Worm (Caenorhabditis elegans) whole organism, young adult: ENCODE results near the gene C06E2.1.

Experiments used
- B0336.3 ChIP-seq: fragments of 200-800 bp; sonication (Bioruptor generic); IDR thresholded peaks from 2 replicates; pipeline ENCODE4 v1.3.6; 2022; ENCODE audit warnings: missing genetic modification characterization, missing compliant biosample characterization
- D2030.7 ChIP-seq: fragments of 200-800 bp; sonication (Bioruptor generic); IDR thresholded peaks from 2 replicates; pipeline ENCODE4 v1.3.6; 2022; ENCODE audit warnings: missing genetic modification reagents, missing genetic modification characterization, missing compliant biosample characterization
- F23B12.7 ChIP-seq: sonication (generic microtip); optimal IDR thresholded peaks from 2 replicates; lab custom pipeline; 2017; ENCODE audit warnings: missing genetic modification characterization, mild to moderate bottlenecking, missing compliant biosample characterization, antibody characterized with exemption, moderate library complexity; ENCODE audit not compliant: insufficient read depth
- F37B4.10 ChIP-seq: fragments of 200-800 bp; sonication (Bioruptor generic); IDR thresholded peaks from 2 replicates; pipeline ENCODE4 v1.3.6; 2022; ENCODE audit warnings: missing genetic modification characterization, missing compliant biosample characterization
- F49E8.2 ChIP-seq: sonication (generic microtip); optimal IDR thresholded peaks from 3 replicates; lab custom pipeline; 2017; ENCODE audit warnings: missing genetic modification characterization, mild to moderate bottlenecking, missing compliant biosample characterization, antibody characterized with exemption, moderate library complexity; ENCODE audit not compliant: insufficient read depth
- F57A8.1 ChIP-seq: fragments of 200-800 bp; sonication (Bioruptor generic); optimal IDR thresholded peaks from 2 replicates; lab custom pipeline; 2018; ENCODE audit warnings: mild to moderate bottlenecking, missing genetic modification characterization, moderate library complexity, missing compliant biosample characterization
- F57C9.4 ChIP-seq: sonication (generic microtip); optimal IDR thresholded peaks from 2 replicates; lab custom pipeline; 2017; ENCODE audit warnings: mild to moderate bottlenecking, missing genetic modification characterization, missing compliant biosample characterization
- ZK185.1 ChIP-seq: sonication (generic microtip); optimal IDR thresholded peaks from 2 replicates; lab custom pipeline; 2016; ENCODE audit warnings: mild to moderate bottlenecking, missing genetic modification characterization, missing compliant biosample characterization; ENCODE audit not compliant: poor library complexity, severe bottlenecking
- aptf-3 ChIP-seq: fragments of 200-800 bp; sonication (Bioruptor generic); IDR thresholded peaks from 2 replicates; pipeline ENCODE4 v1.3.6; 2022; ENCODE audit warnings: missing genetic modification characterization, missing compliant biosample characterization
- attf-6 ChIP-seq: fragments of 200-800 bp; sonication (Bioruptor generic); IDR thresholded peaks from 2 replicates; pipeline ENCODE4 v1.3.6; 2022; ENCODE audit warnings: missing genetic modification reagents, missing genetic modification characterization, missing compliant biosample characterization
- bed-2 ChIP-seq: fragments of 200-800 bp; sonication (Bioruptor generic); IDR thresholded peaks from 2 replicates; pipeline ENCODE4 v1.3.6; 2022; ENCODE audit warnings: missing genetic modification reagents, missing genetic modification characterization, missing compliant biosample characterization
- cebp-1 ChIP-seq, 2 experiments: fragments of 200-800 bp in 1 of 2; sonication (Bioruptor generic) in 1 of 2; sonication (generic microtip) in 1 of 2; IDR thresholded peaks in 1 of 2; optimal IDR thresholded peaks in 1 of 2; 2 replicates each; pipeline versions ENCODE4 v1.3.6 to Lab custom; 2017 to 2022; ENCODE audit warnings: missing compliant biosample characterization in 2 of 2, missing genetic modification characterization in 2 of 2, mild to moderate bottlenecking in 1 of 2, missing genetic modification reagents in 1 of 2, moderate library complexity in 1 of 2
- cebp-2 ChIP-seq: fragments of 200-800 bp; sonication (Bioruptor generic); IDR thresholded peaks from 2 replicates; pipeline ENCODE4 v1.3.6; 2022; ENCODE audit warnings: missing genetic modification characterization, missing compliant biosample characterization
- ceh-79 ChIP-seq: sonication (generic microtip); optimal IDR thresholded peaks from 2 replicates; lab custom pipeline; 2017; ENCODE audit warnings: mild to moderate bottlenecking, missing genetic modification characterization, missing compliant biosample characterization
- chd-7 ChIP-seq: sonication (generic microtip); optimal IDR thresholded peaks from 2 replicates; lab custom pipeline; 2016; ENCODE audit warnings: mild to moderate bottlenecking, missing genetic modification characterization, moderate library complexity, missing compliant biosample characterization
- die-1 ChIP-seq: sonication (generic microtip); optimal IDR thresholded peaks from 2 replicates; lab custom pipeline; 2016; ENCODE audit warnings: missing genotype, mild to moderate bottlenecking, missing genetic modification characterization, missing compliant biosample characterization
- dpl-1 ChIP-seq: fragments of 150-350 bp; optimal IDR thresholded peaks from 2 replicates; lab custom pipeline; 2014; ENCODE audit warnings: missing biosample characterization, missing genetic modification reagents, missing genetic modification characterization
- efl-1 ChIP-seq: fragments of 150-350 bp; optimal IDR thresholded peaks from 2 replicates; lab custom pipeline; 2014; ENCODE audit warnings: missing biosample characterization, missing genetic modification reagents, missing genetic modification characterization
- gei-17 ChIP-seq: fragments of 200-800 bp; sonication (Bioruptor generic); optimal IDR thresholded peaks from 2 replicates; lab custom pipeline; 2018; ENCODE audit warnings: mild to moderate bottlenecking, missing genetic modification characterization, missing compliant biosample characterization
- hlh-12 ChIP-seq: sonication (generic microtip); optimal IDR thresholded peaks from 2 replicates; lab custom pipeline; 2016; ENCODE audit warnings: missing genetic modification characterization, missing compliant biosample characterization
- hrde-1 ChIP-seq: sonication (generic microtip); optimal IDR thresholded peaks from 2 replicates; lab custom pipeline; 2016; ENCODE audit warnings: missing genetic modification characterization, mild to moderate bottlenecking, missing compliant biosample characterization, moderate library complexity, missing genotype, missing genetic modification reagents, borderline replicate concordance
- lin-35 ChIP-seq, 3 experiments: fragments of 150-350 bp in 2 of 3; sonication (generic microtip) in 1 of 3; optimal IDR thresholded peaks; 2 replicates each; lab custom pipeline; 2014 to 2018; ENCODE audit warnings: missing biosample characterization in 3 of 3, missing genetic modification characterization in 3 of 3, missing genetic modification reagents in 3 of 3
- lin-54 ChIP-seq: fragments of 200-800 bp; sonication (Bioruptor generic); optimal IDR thresholded peaks from 2 replicates; lab custom pipeline; 2018; ENCODE audit warnings: mild to moderate bottlenecking, missing genetic modification characterization, missing compliant biosample characterization
- lsl-1 ChIP-seq: fragments of 200-800 bp; sonication (Bioruptor generic); optimal IDR thresholded peaks from 2 replicates; lab custom pipeline; 2018; ENCODE audit warnings: mild to moderate bottlenecking, missing genetic modification characterization, moderate library complexity, missing compliant biosample characterization
- nfyb-1 ChIP-seq: fragments of 200-800 bp; sonication (Bioruptor generic); IDR thresholded peaks from 2 replicates; pipeline ENCODE4 v1.3.6; 2022; ENCODE audit warnings: missing genetic modification reagents, missing genetic modification characterization, missing compliant biosample characterization
- nhr-90 ChIP-seq: sonication (generic microtip); optimal IDR thresholded peaks from 2 replicates; lab custom pipeline; 2016; ENCODE audit warnings: missing genotype, mild to moderate bottlenecking, missing genetic modification characterization, missing compliant biosample characterization
- pha-4 ChIP-seq: fragments of 150-350 bp; sonication (generic microtip); optimal IDR thresholded peaks from 2 replicates; lab custom pipeline; 2014; ENCODE audit warnings: missing biosample characterization, missing genetic modification reagents, missing genetic modification characterization
- rec-8 ChIP-seq, 2 experiments: sonication (generic microtip); optimal IDR thresholded peaks; 2 replicates each; lab custom pipeline; 2016; ENCODE audit warnings: mild to moderate bottlenecking in 2 of 2, missing genetic modification characterization in 2 of 2, missing genetic modification reagents in 2 of 2, missing genotype in 2 of 2, missing biosample characterization in 1 of 2, missing compliant biosample characterization in 1 of 2, moderate library complexity in 1 of 2
- rpc-1 ChIP-seq, 2 experiments: fragments of 150-350 bp in 1 of 2; sonication (generic microtip) in 1 of 2; optimal IDR thresholded peaks; 2 replicates each; lab custom pipeline; 2014 to 2018; ENCODE audit warnings: missing biosample characterization in 1 of 2, missing genetic modification characterization in 1 of 2, missing genetic modification reagents in 1 of 2, missing genotype in 1 of 2
- snpc-4 ChIP-seq, 5 experiments: fragments of 150-350 bp in 1 of 5; sonication (generic microtip) in 4 of 5; optimal IDR thresholded peaks; 2 replicates each; lab custom pipeline; 2014 to 2018; ENCODE audit warnings: missing genetic modification characterization in 5 of 5, missing biosample characterization in 3 of 5, antibody characterized with exemption in 2 of 5, mild to moderate bottlenecking in 2 of 5, missing compliant biosample characterization in 2 of 5, missing genotype in 2 of 5, moderate library complexity in 2 of 5, missing genetic modification reagents in 1 of 5
- tbp1 ChIP-seq: fragments of 200-800 bp; sonication (Bioruptor generic); optimal IDR thresholded peaks from 2 replicates; lab custom pipeline; 2018; ENCODE audit warnings: mild to moderate bottlenecking, missing genetic modification characterization, missing compliant biosample characterization
- zfh-2 ChIP-seq: fragments of 200-800 bp; sonication (Bioruptor generic); conservative IDR thresholded peaks from 2 replicates; pipeline ENCODE4 v1.3.6; 2022; ENCODE audit warnings: missing genetic modification reagents, missing genetic modification characterization, missing compliant biosample characterization
- ztf-26 ChIP-seq: sonication (generic microtip); optimal IDR thresholded peaks from 2 replicates; lab custom pipeline; 2017; ENCODE audit warnings: missing genetic modification characterization, missing compliant biosample characterization

C06E2.1 gene

DNA sequence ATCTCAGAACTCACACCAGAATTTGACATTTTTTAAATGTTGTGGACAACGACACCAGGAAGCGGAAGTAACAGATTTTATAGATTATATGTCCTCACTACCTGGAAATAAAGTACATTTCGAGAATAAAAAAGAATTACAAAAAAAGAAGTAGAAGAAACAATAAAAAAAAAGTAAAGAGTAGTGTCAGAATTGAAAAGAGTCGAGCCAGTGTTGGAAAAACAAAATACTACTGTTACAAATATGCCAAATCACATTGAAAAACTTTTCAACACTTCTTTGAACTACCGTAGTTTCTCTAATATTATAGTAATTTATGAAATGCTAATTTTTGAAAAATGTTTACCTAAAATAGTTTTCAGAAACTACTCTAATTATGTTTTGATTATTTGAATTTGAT, at the start of gene C06E2.1:
Gene C06E2.1, minus strand, starts transcription at position 101 of the 400 bp plus-strand sequence.
- TF ChIP-seq snpc-4 (GFP tag; optimal IDR thresholded peaks at IDR 0.05; lab: Kevin White, UChicago), result no peak
- no peak for TF ChIP-seq snpc-4 (tag; optimal IDR thresholded peaks at IDR 0.05; lab: Kevin White, UChicago)
- TF ChIP-seq B0336.3 (GFP tag; lab: Robert Waterston, UW), result no peak
- TF ChIP-seq D2030.7 (GFP tag; lab: Robert Waterston, UW), result no peak
- TF ChIP-seq nfyb-1 (GFP tag; lab: Robert Waterston, UW), result no peak
- no peak for TF ChIP-seq cebp-2 (GFP tag; lab: Robert Waterston, UW)
- no peak for TF ChIP-seq efl-1 (GFP tag; lab: Kevin White, UChicago)
- no peak for TF ChIP-seq F37B4.10 (GFP tag; lab: Robert Waterston, UW)
- TF ChIP-seq tbp1 (GFP tag; lab: Kevin White, UChicago), result no peak
- TF ChIP-seq die-1, result no peak
- no peak for TF ChIP-seq hlh-12 (tag; lab: Kevin White, UChicago)
- TF ChIP-seq ZK185.1 (tag; lab: Kevin White, UChicago), result no peak
- TF ChIP-seq aptf-3, result no peak
- no peak for TF ChIP-seq rec-8 (tag; optimal IDR thresholded peaks at IDR 0.05; lab: Kevin White, UChicago)
- TF ChIP-seq gei-17 (GFP tag; lab: Kevin White, UChicago), result no peak
- no peak for TF ChIP-seq F57A8.1 (GFP tag; lab: Kevin White, UChicago)
- no peak for TF ChIP-seq dpl-1 (GFP tag; lab: Kevin White, UChicago)
- no peak for TF ChIP-seq zfh-2 (GFP tag; lab: Robert Waterston, UW)

DNA sequence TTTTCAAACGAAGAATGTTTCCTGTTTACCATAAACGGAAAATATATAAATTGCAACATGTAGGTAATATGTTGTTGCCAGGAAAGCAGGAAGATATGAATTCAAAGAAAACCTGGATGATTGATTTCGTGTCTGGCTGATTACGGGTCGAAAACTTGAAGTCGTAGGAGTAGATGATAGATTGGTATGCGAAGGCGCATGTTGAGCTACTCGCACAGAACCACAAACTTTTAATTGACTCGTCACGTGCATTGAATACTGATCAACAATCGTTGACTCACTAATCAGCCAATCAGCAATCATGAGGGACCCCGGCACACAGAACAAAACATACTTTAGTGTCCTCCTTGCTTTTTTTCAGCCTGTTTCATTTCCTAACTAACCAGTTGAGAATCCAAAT, 46.6 kb upstream of the C06E2.1 start:
- TF ChIP-seq bed-2 (GFP tag; lab: Robert Waterston, UW), result no peak
- TF ChIP-seq chd-7 (tag; lab: Kevin White, UChicago), result no peak
- no peak for TF ChIP-seq lsl-1 (GFP tag; lab: Kevin White, UChicago)
- no peak for TF ChIP-seq hrde-1 (tag; lab: Kevin White, UChicago)
- no peak for TF ChIP-seq tbp1 (GFP tag; lab: Kevin White, UChicago)
- no peak for TF ChIP-seq ztf-26 (tag; lab: Kevin White, UChicago)
- TF ChIP-seq F57C9.4 (tag; lab: Kevin White, UChicago), result no peak
- no peak for TF ChIP-seq nhr-90
- no peak for TF ChIP-seq F49E8.2 (tag; lab: Kevin White, UChicago)
- TF ChIP-seq F23B12.7 (tag; lab: Kevin White, UChicago), result no peak
- no peak for TF ChIP-seq F57A8.1 (GFP tag; lab: Kevin White, UChicago)
- TF ChIP-seq lin-35 (GFP tag; optimal IDR thresholded peaks at IDR 0.05; lab: Kevin White, UChicago), result no peak
- no peak for TF ChIP-seq cebp-1 (GFP tag; IDR thresholded peaks at IDR 0.05; lab: Robert Waterston, UW)
- TF ChIP-seq cebp-1 (tag; optimal IDR thresholded peaks at IDR 0.05; lab: Kevin White, UChicago), result no peak
- TF ChIP-seq attf-6, result no peak

DNA sequence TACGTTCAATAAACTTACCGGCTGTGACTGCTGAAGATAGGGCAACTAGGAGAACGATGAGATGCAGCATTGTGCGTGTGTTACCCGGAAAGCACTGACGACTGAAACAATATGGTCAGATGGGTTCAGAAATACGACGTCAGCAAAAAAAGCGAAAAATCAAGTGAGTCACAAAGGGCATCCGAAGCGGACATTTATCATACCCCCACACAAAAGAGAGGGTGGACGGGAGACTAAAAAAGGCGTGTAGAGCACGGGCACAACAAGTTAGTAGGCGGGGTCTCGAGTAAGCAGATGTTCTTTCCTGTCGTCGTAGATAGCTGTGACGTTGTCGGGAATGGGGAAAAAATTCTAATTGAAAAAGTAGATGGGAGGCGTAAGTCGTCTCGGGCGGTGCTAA, 44.7 kb upstream of the C06E2.1 start, which contains the start of gene nlp-14:
Gene nlp-14, minus strand, starts transcription at position 101 of the 400 bp plus-strand sequence.
- TF ChIP-seq ceh-79 (tag; lab: Kevin White, UChicago) (no peak), F57C9.4 (tag; lab: Kevin White, UChicago) (no peak), lin-54 (no peak), pha-4 (tag; lab: Kevin White, UChicago) (no peak), rpc-1 (optimal IDR thresholded peaks at IDR 0.05; lab: Kevin White, UChicago) (no peak), rpc-1 (tag; optimal IDR thresholded peaks at IDR 0.05; lab: Kevin White, UChicago) (no peak), F49E8.2 (tag; lab: Kevin White, UChicago) (no peak)
